Fruit fly (Drosophila melanogaster): ENCODE results near the gene gammaTub23C.
A peak's percentile ranks its signal among the peaks of the same experiment; 100 is the strongest.

gammaTub23C gene

DNA sequence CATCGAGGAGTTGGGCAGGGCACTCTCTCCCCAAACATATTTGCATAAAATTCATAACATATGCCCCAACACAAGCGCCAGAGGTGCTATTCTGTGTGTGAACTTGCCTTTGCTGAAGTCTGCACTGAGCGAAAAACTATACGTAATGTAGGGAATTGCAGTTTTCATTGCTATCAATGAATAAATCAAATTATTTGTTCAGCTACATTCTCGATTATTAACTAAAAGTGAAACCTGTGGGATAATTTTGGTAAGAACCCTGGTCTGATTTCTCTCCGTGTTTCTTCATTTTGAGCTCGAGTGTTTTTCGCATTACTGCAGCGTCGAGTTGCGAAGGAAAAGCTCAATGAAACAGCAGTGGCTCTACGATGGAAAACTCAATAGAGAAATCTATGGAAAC, 30.1 kb upstream of the gammaTub23C start (continued):
- TF ChIP-seq CG10631 (GFP tag; optimal IDR thresholded peaks at IDR 0.05) (peak; percentile 4), Hr4 (GFP tag; optimal IDR thresholded peaks at IDR 0.05) (peak; percentile 45), dsx (GFP tag; optimal IDR thresholded peaks at IDR 0.05; ENCODE audit: poor library complexity, severe bottlenecking) (no peak)

DNA sequence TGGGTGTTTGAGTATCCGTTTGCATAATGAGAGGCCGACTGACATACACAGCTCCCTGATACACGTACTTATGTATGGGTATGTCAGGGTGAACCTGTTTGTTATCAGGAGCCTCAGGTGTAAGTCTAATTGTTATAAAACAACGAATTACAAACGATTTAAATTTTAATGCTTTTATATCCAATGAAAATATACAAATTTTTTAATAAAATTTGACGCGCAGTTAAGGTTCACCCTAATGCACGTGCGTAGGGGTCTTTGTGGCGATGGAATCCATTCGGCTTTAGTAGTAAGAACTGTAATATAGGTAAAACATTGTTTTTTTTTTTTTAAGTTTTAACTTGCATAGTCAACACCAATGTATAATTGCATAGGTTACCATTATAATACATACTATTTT, 28.2 kb upstream of the gammaTub23C start:
- TF ChIP-seq Hr4 (GFP tag; optimal IDR thresholded peaks at IDR 0.05) (peak; percentile 57), lz (GFP tag; optimal IDR thresholded peaks at IDR 0.05) (peak; percentile 58), salr (GFP tag; optimal IDR thresholded peaks at IDR 0.05) (no peak), Sox14 (GFP tag; optimal IDR thresholded peaks at IDR 0.05) (peak; percentile 49), CG9139 (GFP tag; optimal IDR thresholded peaks at IDR 0.05) (no peak), spab (GFP tag; optimal IDR thresholded peaks at IDR 0.05) (no peak), CG6808 (GFP tag; optimal IDR thresholded peaks at IDR 0.05) (peak; percentile 2), Lpt (GFP tag; optimal IDR thresholded peaks at IDR 0.05) (no peak), Sox15 (GFP tag; optimal IDR thresholded peaks at IDR 0.05) (no peak), Hr38 (GFP tag; optimal IDR thresholded peaks at IDR 0.05) (no peak), CG1621 (tag; optimal IDR thresholded peaks at IDR 0.05) (peak; percentile 12), esn (GFP tag; optimal IDR thresholded peaks at IDR 0.05) (peak; percentile 64), ss (GFP tag; optimal IDR thresholded peaks at IDR 0.05) (peak in 1 of 2 experiments; percentile 13), CG31627 (GFP tag; optimal IDR thresholded peaks at IDR 0.05) (peak; percentile 55), OdsH (GFP tag; optimal IDR thresholded peaks at IDR 0.05) (no peak), Ets21C (GFP tag; optimal IDR thresholded peaks at IDR 0.05) (no peak), CG11762 (GFP tag; optimal IDR thresholded peaks at IDR 0.05; ENCODE audit: insufficient read depth) (peak; percentile 51), CG11294 (GFP tag; IDR thresholded peaks at IDR 0.05) (no peak), Eip93F (GFP tag; optimal IDR thresholded peaks at IDR 0.05) (no peak), acj6 (GFP tag; optimal IDR thresholded peaks at IDR 0.05) (peak; percentile 68), CG8119 (GFP tag; IDR thresholded peaks at IDR 0.05) (peak; percentile 67; the same call in 2 of the 3 replicates), Met (GFP tag; optimal IDR thresholded peaks at IDR 0.05) (no peak), dac (GFP tag; optimal IDR thresholded peaks at IDR 0.05) (no peak), achi (GFP tag; optimal IDR thresholded peaks at IDR 0.05) (no peak), topi (GFP tag; optimal IDR thresholded peaks at IDR 0.05) (peak; percentile 52), Sox102F (GFP tag; optimal IDR thresholded peaks at IDR 0.05) (peak; percentile 53), Hr39 (GFP tag; optimal IDR thresholded peaks at IDR 0.05) (peak; percentile 50), Gug (GFP tag; IDR thresholded peaks at IDR 0.05) (no peak), Blimp-1 (GFP tag; optimal IDR thresholded peaks at IDR 0.05) (no peak), CG8632 (GFP tag; optimal IDR thresholded peaks at IDR 0.05) (peak; percentile 60), svp (GFP tag) (peak; percentile 74), cyc (GFP tag; optimal IDR thresholded peaks at IDR 0.05) (peak; percentile 21), CG10631 (GFP tag; optimal IDR thresholded peaks at IDR 0.05) (peak; percentile 55), CG7368 (GFP tag; optimal IDR thresholded peaks at IDR 0.05) (peak; percentile 7), dsx (GFP tag; optimal IDR thresholded peaks at IDR 0.05; ENCODE audit: poor library complexity, severe bottlenecking) (no peak), fd59A (GFP tag; optimal IDR thresholded peaks at IDR 0.05) (no peak), CG6792 (GFP tag; optimal IDR thresholded peaks at IDR 0.05) (peak; percentile 52), CG3919 (GFP tag; optimal IDR thresholded peaks at IDR 0.05) (no peak), CG32006 (GFP tag; optimal IDR thresholded peaks at IDR 0.05) (peak; percentile 62), CG3032 (tag; optimal IDR thresholded peaks at IDR 0.05) (peak; percentile 18), eg (GFP tag; IDR thresholded peaks at IDR 0.05) (peak; percentile 68), Eip78C (GFP tag) (peak; percentile 85), CG10669 (GFP tag; optimal IDR thresholded peaks at IDR 0.05) (peak; percentile 45), CG11902 (GFP tag; optimal IDR thresholded peaks at IDR 0.05) (no peak), Ets96B (tag; optimal IDR thresholded peaks at IDR 0.05) (peak; percentile 50), Smox (GFP tag; optimal IDR thresholded peaks at IDR 0.05) (peak; percentile 55), CG6854 (GFP tag; optimal IDR thresholded peaks at IDR 0.05) (no peak), Eip75B (GFP tag; optimal IDR thresholded peaks at IDR 0.05) (peak; percentile 59), CG6163 (GFP tag; IDR thresholded peaks at IDR 0.05) (peak; percentile 77; the same call in 2 of the 3 replicates), CG6276 (GFP tag; optimal IDR thresholded peaks at IDR 0.05) (peak; percentile 23)

Measured in whole organism, prepupa.